Worm (Caenorhabditis elegans): ENCODE measurements around the gene ceh-81.

DNA sequence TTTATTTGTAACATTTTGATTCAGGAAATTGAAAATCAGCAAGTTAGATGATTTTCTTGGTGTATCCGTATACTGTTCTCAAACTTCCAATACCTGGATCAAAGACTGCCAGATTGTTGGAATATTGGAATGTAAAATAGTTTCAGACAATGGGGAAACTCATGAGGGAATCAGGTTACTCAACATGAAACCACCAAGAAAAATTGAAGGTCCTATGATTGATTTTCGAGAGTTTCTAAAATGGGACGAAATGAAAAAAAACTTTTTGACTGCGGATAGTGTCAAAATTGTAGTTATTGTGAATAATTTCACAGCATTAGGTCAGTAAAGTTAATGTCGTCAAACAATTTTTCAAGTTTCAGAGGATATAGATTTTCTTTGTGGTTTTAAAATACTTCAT lies 41.6 kb downstream of the ceh-81 start, which contains the start of gene math-3:
- no peak for TF ChIP-seq him-1 (tag; optimal IDR thresholded peaks at IDR 0.05)
- TF ChIP-seq W03F9.2 (tag; optimal IDR thresholded peaks at IDR 0.05), result no peak

All from whole organism, L4/young adult.